Worm (Caenorhabditis elegans) whole organism, L4/young adult: Measurements from ENCODE around the gene F25B3.4.

Experiments
- W03F9.2 ChIP-seq: fragments of 150-350 bp; optimal IDR thresholded peaks from 2 replicates; lab custom pipeline; 2014; ENCODE audit warnings: missing biosample characterization, missing genetic modification characterization
- dao-5 ChIP-seq: sonication (generic microtip); optimal IDR thresholded peaks from 2 replicates; lab custom pipeline; 2016; ENCODE audit warnings: missing genotype, missing genetic modification characterization, moderate library complexity, missing compliant biosample characterization
- him-1 ChIP-seq: sonication (generic microtip); optimal IDR thresholded peaks from 2 replicates; lab custom pipeline; 2016; ENCODE audit warnings: missing genotype, missing genetic modification reagents, missing genetic modification characterization, missing compliant biosample characterization

DNA sequence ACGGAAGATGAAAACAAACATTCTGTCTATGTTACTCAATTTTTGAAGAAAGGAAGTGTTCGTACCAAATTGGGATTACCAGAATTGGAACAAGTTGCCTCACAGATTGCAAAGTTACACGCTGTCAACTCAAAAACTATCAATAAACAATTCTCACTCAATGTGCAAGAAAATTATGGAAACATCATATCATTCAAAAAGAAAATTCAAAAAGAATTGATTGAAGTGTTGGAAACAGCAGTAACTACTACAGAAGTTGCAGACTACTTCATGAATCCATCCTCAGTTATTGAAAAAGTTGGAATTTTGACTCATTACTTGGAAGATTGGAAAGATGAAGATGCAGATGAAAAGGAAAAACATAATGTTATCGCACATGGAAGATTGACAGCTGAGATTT is 40.6 kb downstream of the F25B3.4 start:
- TF ChIP-seq him-1 (tag; lab: Kevin White, UChicago): no peak
- no peak for TF ChIP-seq W03F9.2 (tag; lab: Kevin White, UChicago)
- no peak for TF ChIP-seq dao-5 (tag; lab: Kevin White, UChicago)
